Worm (Caenorhabditis elegans) whole organism, young adult: ENCODE data around the gene C14C6.6.

Experiments
- C17E4.6 ChIP-seq: fragments of 200-800 bp; sonication (Bioruptor generic); IDR thresholded peaks from 2 replicates; pipeline ENCODE4 v1.3.6; 2022; ENCODE audit warnings: missing genetic modification reagents, missing genetic modification characterization, missing compliant biosample characterization
- F57C9.4 ChIP-seq: sonication (generic microtip); optimal IDR thresholded peaks from 2 replicates; lab custom pipeline; 2017; ENCODE audit warnings: mild to moderate bottlenecking, missing genetic modification characterization, missing compliant biosample characterization
- attf-6 ChIP-seq: fragments of 200-800 bp; sonication (Bioruptor generic); IDR thresholded peaks from 2 replicates; pipeline ENCODE4 v1.3.6; 2022; ENCODE audit warnings: missing genetic modification reagents, missing genetic modification characterization, missing compliant biosample characterization
- dpl-1 ChIP-seq: fragments of 150-350 bp; optimal IDR thresholded peaks from 2 replicates; lab custom pipeline; 2014; ENCODE audit warnings: missing biosample characterization, missing genetic modification reagents, missing genetic modification characterization
- let-526 ChIP-seq: fragments of 200-800 bp; sonication (Bioruptor generic); IDR thresholded peaks from 2 replicates; pipeline ENCODE4 v1.3.6; 2022; ENCODE audit warnings: missing genetic modification reagents, missing genetic modification characterization, missing compliant biosample characterization
- let-607 ChIP-seq, 2 experiments: fragments of 200-800 bp in 1 of 2; sonication (Bioruptor generic) in 1 of 2; sonication (generic microtip) in 1 of 2; optimal IDR thresholded peaks; 2 replicates each; lab custom pipeline; 2016 to 2018; ENCODE audit warnings: mild to moderate bottlenecking in 2 of 2, missing compliant biosample characterization in 2 of 2, missing genetic modification characterization in 2 of 2, moderate library complexity in 2 of 2, missing genotype in 1 of 2
- mel-28 ChIP-seq: sonication (generic microtip); optimal IDR thresholded peaks from 2 replicates; lab custom pipeline; 2016; ENCODE audit warnings: borderline replicate concordance, mild to moderate bottlenecking, missing genetic modification characterization, missing compliant biosample characterization
- mes-4 ChIP-seq: sonication (generic microtip); optimal IDR thresholded peaks from 2 replicates; lab custom pipeline; 2016; ENCODE audit warnings: missing genotype, missing genetic modification characterization, missing compliant biosample characterization
- repo-1 ChIP-seq: sonication (generic microtip); optimal IDR thresholded peaks from 2 replicates; lab custom pipeline; 2017; ENCODE audit warnings: mild to moderate bottlenecking, missing genetic modification characterization, missing compliant biosample characterization
- sea-2 ChIP-seq: fragments of 200-800 bp; sonication (Bioruptor generic); IDR thresholded peaks from 2 replicates; pipeline ENCODE4 v1.3.6; 2022; ENCODE audit warnings: missing genetic modification characterization, missing compliant biosample characterization
- snpc-4 ChIP-seq, 5 experiments: fragments of 150-350 bp in 1 of 5; sonication (generic microtip) in 4 of 5; optimal IDR thresholded peaks; 2 replicates each; lab custom pipeline; 2014 to 2018; ENCODE audit warnings: missing genetic modification characterization in 5 of 5, missing biosample characterization in 3 of 5, antibody characterized with exemption in 2 of 5, mild to moderate bottlenecking in 2 of 5, missing compliant biosample characterization in 2 of 5, missing genotype in 2 of 5, moderate library complexity in 2 of 5, missing genetic modification reagents in 1 of 5
- unc-62 ChIP-seq: fragments of 150-350 bp; optimal IDR thresholded peaks from 2 replicates; lab custom pipeline; 2014; ENCODE audit warnings: missing biosample characterization, missing genetic modification reagents, missing genetic modification characterization

ce11 chrV:559940-560339 is 12.1 kb upstream of the C14C6.6 start, which contains the start of gene srx-7:
- no peak for TF ChIP-seq sea-2 (GFP tag; lab: Robert Waterston, UW)
- TF ChIP-seq let-607 (tag; optimal IDR thresholded peaks at IDR 0.05; lab: Kevin White, UChicago): no peak
- TF ChIP-seq repo-1 (tag; lab: Kevin White, UChicago): no peak
- no peak for TF ChIP-seq snpc-4 (GFP tag; optimal IDR thresholded peaks at IDR 0.05; lab: Kevin White, UChicago)
- TF ChIP-seq snpc-4 (tag; optimal IDR thresholded peaks at IDR 0.05; lab: Kevin White, UChicago): peak in 1 of 4 experiments; percentile 65
- TF ChIP-seq dpl-1 (GFP tag; lab: Kevin White, UChicago): no peak
- no peak for TF ChIP-seq C17E4.6 (GFP tag; lab: Robert Waterston, UW)
- TF ChIP-seq attf-6: no peak
- no peak for TF ChIP-seq mes-4 (tag; lab: Kevin White, UChicago)
- no peak for TF ChIP-seq let-526 (GFP tag; lab: Robert Waterston, UW)
- TF ChIP-seq unc-62 (GFP tag; lab: Kevin White, UChicago): no peak
- no peak for TF ChIP-seq F57C9.4
- no peak for TF ChIP-seq mel-28 (tag; lab: Kevin White, UChicago)
